Fruit fly (Drosophila melanogaster) whole organism, wandering third instar larva: ENCODE data around the gene FER.

Experiments
- CG32264 ChIP-seq: fragments of 200-800 bp; sonication (Bioruptor generic); optimal IDR thresholded peaks from 2 replicates; lab custom pipeline; 2016; ENCODE audit warnings: missing biosample characterization, missing genetic modification characterization
- CG9705 ChIP-seq: fragments of 200-800 bp; sonication (Bioruptor generic); optimal IDR thresholded peaks from 2 replicates; lab custom pipeline; 2018; ENCODE audit warnings: missing biosample characterization, mild to moderate bottlenecking, missing genetic modification characterization
- Dfd ChIP-seq: fragments of >200 bp; optimal IDR thresholded peaks from 2 replicates; lab custom pipeline; 2017; ENCODE audit warnings: missing biosample characterization, missing genetic modification characterization
- Dif ChIP-seq: fragments of 200-275, 200-300 bp; sonication (Bioruptor generic); optimal IDR thresholded peaks from 2 replicates; lab custom pipeline; 2018; ENCODE audit warnings: missing biosample characterization, missing genetic modification characterization; ENCODE audit not compliant: partially characterized antibody
- GATAd ChIP-seq: sonication (Bioruptor generic); optimal IDR thresholded peaks from 2 replicates; lab custom pipeline; 2016; ENCODE audit warnings: missing biosample characterization, missing genetic modification characterization
- HLH106 ChIP-seq: fragments of 200-800 bp; optimal IDR thresholded peaks from 3 replicates; lab custom pipeline; 2019; ENCODE audit warnings: missing biosample characterization, mild to moderate bottlenecking, missing genetic modification characterization, moderate library complexity
- Hnf4 ChIP-seq: fragments of 200-800 bp; sonication (Bioruptor generic); optimal IDR thresholded peaks from 2 replicates; lab custom pipeline; 2016; ENCODE audit warnings: missing biosample characterization, mild to moderate bottlenecking, missing genetic modification characterization
- Hr78 ChIP-seq: fragments of >200 bp; optimal IDR thresholded peaks from 2 replicates; lab custom pipeline; 2017; ENCODE audit warnings: missing biosample characterization, missing genetic modification characterization
- Hr83 ChIP-seq: fragments of 200-300 bp; sonication (Bioruptor generic); optimal IDR thresholded peaks from 2 replicates; lab custom pipeline; 2016; ENCODE audit warnings: missing biosample characterization, mild to moderate bottlenecking, missing genetic modification characterization, moderate library complexity; ENCODE audit not compliant: poor library complexity, severe bottlenecking
- Jra ChIP-seq: sonication (Bioruptor generic); optimal IDR thresholded peaks from 2 replicates; lab custom pipeline; 2016; ENCODE audit warnings: missing biosample characterization, missing genetic modification characterization
- Mio ChIP-seq: sonication (Bioruptor generic); optimal IDR thresholded peaks from 2 replicates; lab custom pipeline; 2016; ENCODE audit warnings: missing biosample characterization, missing genetic modification characterization
- Myc ChIP-seq: fragments of >200 bp; optimal IDR thresholded peaks from 2 replicates; lab custom pipeline; 2017
- N ChIP-seq: fragments of >200 bp; optimal IDR thresholded peaks from 2 replicates; lab custom pipeline; 2018; ENCODE audit warnings: missing biosample characterization, missing external identifiers, missing genetic modification characterization
- OdsH ChIP-seq: fragments of 200-800 bp; sonication (Bioruptor generic); optimal IDR thresholded peaks from 2 replicates; lab custom pipeline; 2016; ENCODE audit warnings: missing biosample characterization, mild to moderate bottlenecking, missing genetic modification characterization
- Rel ChIP-seq, 2 experiments: fragments of 200-800 bp; sonication (Bioruptor generic) in 1 of 2; optimal IDR thresholded peaks; 2 replicates in 1 of 2; 3 replicates in 1 of 2; lab custom pipeline; 2016 to 2019; ENCODE audit warnings: mild to moderate bottlenecking in 2 of 2, missing biosample characterization in 2 of 2, missing genetic modification characterization in 2 of 2, moderate library complexity in 1 of 2
- Sp1 ChIP-seq: fragments of 200-800 bp; sonication (Bioruptor generic); optimal IDR thresholded peaks from 3 replicates; lab custom pipeline; 2019; ENCODE audit warnings: missing biosample characterization, mild to moderate bottlenecking, missing genetic modification characterization, moderate library complexity
- Vsx2 ChIP-seq: fragments of 200-300, 225-300 bp; sonication (Bioruptor generic); optimal IDR thresholded peaks from 2 replicates; lab custom pipeline; 2018; ENCODE audit warnings: missing biosample characterization, missing genetic modification characterization; ENCODE audit not compliant: partially characterized antibody
- br ChIP-seq: fragments of 200-800 bp; sonication (Bioruptor generic); optimal IDR thresholded peaks from 2 replicates; lab custom pipeline; 2016; ENCODE audit warnings: missing biosample characterization, missing genetic modification characterization
- brk ChIP-seq: fragments of 200-800 bp; sonication (Bioruptor generic); optimal IDR thresholded peaks from 2 replicates; lab custom pipeline; 2016; ENCODE audit warnings: missing biosample characterization, mild to moderate bottlenecking, missing genetic modification characterization
- dl ChIP-seq, 2 experiments: fragments of 175-275, 200-275 bp in 1 of 2; fragments of 200-275 bp in 1 of 2; sonication (Bioruptor generic); optimal IDR thresholded peaks; lab custom pipeline; 2018; ENCODE audit warnings: mild to moderate bottlenecking in 2 of 2, missing biosample characterization in 2 of 2, missing genetic modification characterization in 2 of 2, moderate library complexity in 2 of 2; ENCODE audit not compliant: partially characterized antibody in 2 of 2, insufficient read depth in 1 of 2
- dmrt93B ChIP-seq: fragments of 200-800 bp; sonication (Bioruptor generic); optimal IDR thresholded peaks from 2 replicates; lab custom pipeline; 2018; ENCODE audit warnings: missing biosample characterization, mild to moderate bottlenecking, missing genetic modification characterization
- dsf ChIP-seq: sonication (Bioruptor generic); optimal IDR thresholded peaks from 2 replicates; lab custom pipeline; 2016; ENCODE audit warnings: missing biosample characterization, missing genetic modification characterization, borderline replicate concordance
- ey ChIP-seq: fragments of 200-800 bp; sonication (Bioruptor generic); optimal IDR thresholded peaks from 2 replicates; lab custom pipeline; 2016; ENCODE audit warnings: missing biosample characterization, missing genetic modification characterization
- foxo ChIP-seq, 2 experiments: fragments of 200-800 bp; sonication (Bioruptor generic); optimal IDR thresholded peaks; 2 replicates in 1 of 2; 3 replicates in 1 of 2; lab custom pipeline; 2016 to 2017; ENCODE audit warnings: missing biosample characterization in 2 of 2, missing genetic modification characterization in 2 of 2
- fru ChIP-seq: fragments of 200-800 bp; sonication (Bioruptor generic); optimal IDR thresholded peaks from 3 replicates; lab custom pipeline; 2016; ENCODE audit warnings: missing biosample characterization, mild to moderate bottlenecking, missing genetic modification characterization
- h ChIP-seq: fragments of 200-800 bp; sonication (Bioruptor generic); optimal IDR thresholded peaks from 3 replicates; lab custom pipeline; 2016; ENCODE audit warnings: missing biosample characterization, mild to moderate bottlenecking, missing genetic modification characterization
- jim ChIP-seq: fragments of 175-275, 200-325 bp; sonication (Bioruptor generic); optimal IDR thresholded peaks from 2 replicates; lab custom pipeline; 2016; ENCODE audit warnings: missing biosample characterization, mild to moderate bottlenecking, missing genetic modification characterization
- lola ChIP-seq: fragments of >200 bp; optimal IDR thresholded peaks from 2 replicates; lab custom pipeline; 2017; ENCODE audit warnings: missing biosample characterization, missing genetic modification characterization
- pan ChIP-seq: fragments of >200 bp; optimal IDR thresholded peaks from 2 replicates; lab custom pipeline; 2017
- psq ChIP-seq: fragments of 200-800 bp; sonication (Bioruptor generic); optimal IDR thresholded peaks from 3 replicates; lab custom pipeline; 2017; ENCODE audit warnings: missing biosample characterization, mild to moderate bottlenecking, missing genetic modification characterization, moderate library complexity
- rgr ChIP-seq: fragments of 200-800 bp; sonication (Bioruptor generic); optimal IDR thresholded peaks from 3 replicates; lab custom pipeline; 2016; ENCODE audit warnings: missing biosample characterization, mild to moderate bottlenecking, missing genetic modification characterization
- sage ChIP-seq: fragments of 200-800 bp; sonication (Bioruptor generic); optimal IDR thresholded peaks from 2 replicates; lab custom pipeline; 2016; ENCODE audit warnings: missing biosample characterization, mild to moderate bottlenecking, missing genetic modification characterization
- sv ChIP-seq: fragments of 200-800 bp; sonication (Bioruptor generic); optimal IDR thresholded peaks from 3 replicates; lab custom pipeline; 2016; ENCODE audit warnings: missing biosample characterization, missing genetic modification characterization
- tai ChIP-seq: sonication (Bioruptor generic); optimal IDR thresholded peaks from 2 replicates; lab custom pipeline; 2016; ENCODE audit warnings: missing biosample characterization, missing genetic modification characterization
- woc ChIP-seq: sonication (Bioruptor generic); optimal IDR thresholded peaks from 2 replicates; lab custom pipeline; 2016; ENCODE audit warnings: missing biosample characterization, mild to moderate bottlenecking, missing genetic modification characterization

FER gene

dm6 chr3R:9337402-9338254, 56.7 kb downstream of the FER start:
- no peak for TF ChIP-seq Rel (GFP tag; optimal IDR thresholded peaks at IDR 0.05; lab: Kevin White, UChicago)
- peak; percentile 94 for TF ChIP-seq Rel (tag; optimal IDR thresholded peaks at IDR 0.05; lab: Kevin White, UChicago)
- no peak for TF ChIP-seq jim (GFP tag; lab: Kevin White, UChicago)

DNA sequence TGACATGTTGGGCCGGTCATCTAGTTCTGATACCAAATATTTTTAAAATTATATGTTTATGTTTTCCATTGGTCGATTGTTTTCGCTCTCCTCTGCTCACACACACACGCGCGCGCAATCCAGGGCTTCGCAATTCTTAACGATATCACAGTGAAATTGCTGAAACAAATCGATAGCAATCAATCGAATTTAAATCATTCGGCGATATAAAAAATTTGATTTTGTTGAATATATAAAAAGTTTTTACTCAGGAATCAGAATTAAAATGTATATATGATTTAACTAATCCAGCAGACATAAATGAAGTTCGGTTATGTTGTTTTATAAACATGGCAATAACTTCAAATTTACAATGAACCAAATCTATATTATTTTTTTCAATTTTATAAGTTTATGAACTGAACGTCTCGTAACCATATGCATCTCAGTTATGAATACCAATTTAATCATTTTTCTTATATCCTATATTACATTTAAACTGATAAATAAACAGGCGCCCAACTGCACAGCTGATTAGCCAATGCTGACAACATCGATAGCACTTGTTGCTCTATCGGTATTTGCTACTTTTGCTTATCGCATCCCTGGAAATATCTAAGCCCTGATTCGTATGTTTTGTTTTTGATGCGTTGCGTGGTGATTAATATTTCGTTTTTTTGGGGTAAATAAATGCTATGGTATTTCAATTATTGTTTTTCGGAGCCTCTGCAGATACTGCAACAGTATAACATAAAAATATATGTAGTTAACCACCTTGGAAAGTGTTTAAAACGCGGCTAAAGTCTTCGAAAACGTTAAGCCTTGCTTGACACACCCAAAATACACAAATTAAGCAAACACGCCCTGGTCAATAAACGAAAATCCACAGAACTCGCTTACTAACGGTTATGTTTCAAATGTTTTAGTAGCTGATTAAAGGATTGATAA, 59.5 kb downstream of the FER start, which contains the start of the genes Aduk and pasi2:
Gene Aduk, minus strand, starts transcription at position 123 of the 927 bp plus-strand sequence.
Gene pasi2, plus strand, starts transcription at position 579 of the 927 bp plus-strand sequence.
- TF ChIP-seq foxo (GFP tag; optimal IDR thresholded peaks at IDR 0.05; lab: Kevin White, UChicago) (no peak), ey (no peak), Hnf4 (peak; percentile 43), GATAd (no peak), br (GFP tag; lab: Kevin White, UChicago) (no peak), Dfd (GFP tag; lab: Kevin White, UChicago) (no peak), Hr78 (GFP tag; lab: Kevin White, UChicago) (no peak), fru (GFP tag; lab: Kevin White, UChicago) (no peak), lola (no peak), sv (no peak), psq (GFP tag; lab: Kevin White, UChicago) (peak; percentile 7), dl (GFP tag; optimal IDR thresholded peaks at IDR 0.05; lab: Kevin White, UChicago; ENCODE audit: insufficient read depth in 1 of 2, partially characterized antibody in 2 of 2) (no peak), sage (no peak), tai (GFP tag; lab: Kevin White, UChicago) (peak; percentile 5), woc (GFP tag; lab: Kevin White, UChicago) (peak; percentile 40), rgr (peak; percentile 20), Rel (GFP tag; optimal IDR thresholded peaks at IDR 0.05; lab: Kevin White, UChicago) (no peak), Rel (tag; optimal IDR thresholded peaks at IDR 0.05; lab: Kevin White, UChicago) (peak; percentile 13), CG32264 (GFP tag; lab: Kevin White, UChicago) (no peak), pan (lab: Kevin White, UChicago) (no peak), h (GFP tag; lab: Kevin White, UChicago) (no peak), Vsx2 (GFP tag; lab: Kevin White, UChicago) (peak; percentile 2), Hr83 (GFP tag; lab: Kevin White, UChicago) (no peak), Jra (GFP tag; lab: Kevin White, UChicago) (no peak), HLH106 (tag; lab: Kevin White, UChicago) (peak; percentile 15), OdsH (GFP tag; lab: Kevin White, UChicago) (peak; percentile 3), Mio (GFP tag; lab: Kevin White, UChicago) (no peak), Sp1 (GFP tag; lab: Kevin White, UChicago) (peak; percentile 33), brk (GFP tag; lab: Kevin White, UChicago) (no peak)

- TF ChIP-seq brk (GFP tag; lab: Kevin White, UChicago) (no peak), tai (GFP tag; lab: Kevin White, UChicago) (no peak), HLH106 (tag; lab: Kevin White, UChicago) (no peak), Sp1 (GFP tag; lab: Kevin White, UChicago) (no peak), N (GFP tag; lab: Kevin White, UChicago) (no peak), OdsH (GFP tag; lab: Kevin White, UChicago) (no peak), jim (GFP tag; lab: Kevin White, UChicago) (no peak), dmrt93B (no peak), h (GFP tag; lab: Kevin White, UChicago) (no peak), Dif (GFP tag; lab: Kevin White, UChicago) (no peak), br (GFP tag; lab: Kevin White, UChicago) (no peak), CG32264 (GFP tag; lab: Kevin White, UChicago) (no peak), Hr83 (GFP tag; lab: Kevin White, UChicago) (no peak), sage (no peak), woc (GFP tag; lab: Kevin White, UChicago) (no peak), CG9705 (no peak), Myc (lab: Kevin White, UChicago) (no peak), dsf (GFP tag; lab: Kevin White, UChicago) (no peak), psq (GFP tag; lab: Kevin White, UChicago) (no peak), Hr78 (GFP tag; lab: Kevin White, UChicago) (no peak)
These were observed 62.5 kb downstream of the FER start, which contains the start of gene CG16749 for dm6 chr3R:9331861-9332260. CG16749 (minus strand) TSS chr3R:9331885.
